Fruit fly (Drosophila melanogaster) whole organism, embryonic: ENCODE results near the gene Adgf-D.

Experiments
- ATbp ChIP-seq: fragments of 200-800 bp; sonication (Bioruptor generic); optimal IDR thresholded peaks from 2 replicates; lab custom pipeline; 2017; ENCODE audit warnings: missing biosample characterization, mild to moderate bottlenecking, missing genetic modification characterization, missing genetic modification reagents
- Aef1 ChIP-seq: fragments of 200-800 bp; sonication (Bioruptor generic); IDR thresholded peaks from 3 replicates; pipeline ENCODE4 v1.3.6; 2022; ENCODE audit warnings: missing biosample characterization, missing genetic modification characterization
- Atf-2 ChIP-seq: fragments of 200-800 bp; sonication (Bioruptor generic); optimal IDR thresholded peaks from 2 replicates; lab custom pipeline; 2016; ENCODE audit warnings: missing biosample characterization, missing genetic modification characterization
- BEAF-32 ChIP-seq: fragments of 200-800 bp; sonication (Bioruptor generic); optimal IDR thresholded peaks from 3 replicates; lab custom pipeline; 2017; ENCODE audit warnings: missing biosample characterization, missing genetic modification characterization, mild to moderate bottlenecking, moderate library complexity, missing genetic modification reagents
- CG11456 ChIP-seq: fragments of 200-800 bp; sonication (Bioruptor generic); IDR thresholded peaks from 3 replicates; pipeline ENCODE4 v1.3.6; 2022; ENCODE audit warnings: missing biosample characterization, missing genetic modification characterization
- CG12236 ChIP-seq: fragments of 200-800 bp; sonication (Bioruptor generic); optimal IDR thresholded peaks from 2 replicates; lab custom pipeline; 2016; ENCODE audit warnings: missing biosample characterization, missing genetic modification characterization
- CG14667 ChIP-seq: fragments of 200-800 bp; sonication (Bioruptor generic); IDR thresholded peaks from 2 replicates; pipeline ENCODE4 v1.3.6; 2022; ENCODE audit warnings: missing biosample characterization, missing genetic modification characterization
- CG1529 ChIP-seq: fragments of 200-800 bp; sonication (Bioruptor generic); optimal IDR thresholded peaks from 3 replicates; lab custom pipeline; 2018; ENCODE audit warnings: missing biosample characterization, missing genetic modification characterization
- CG3163 ChIP-seq: fragments of 200-800 bp; sonication (Bioruptor generic); optimal IDR thresholded peaks from 3 replicates; lab custom pipeline; 2016; ENCODE audit warnings: missing biosample characterization, missing genetic modification characterization
- CG32532 ChIP-seq: fragments of 200-800 bp; sonication (Bioruptor generic); IDR thresholded peaks from 2 replicates; pipeline ENCODE4 v1.3.6; 2022; ENCODE audit warnings: missing biosample characterization, missing genetic modification characterization
- CG3847 ChIP-seq: fragments of 200-800 bp; sonication (Bioruptor generic); IDR thresholded peaks from 2 replicates; pipeline ENCODE4 v1.3.6; 2022; ENCODE audit warnings: missing biosample characterization, missing genetic modification characterization
- CG42726 ChIP-seq: fragments of 200-800 bp; sonication (Bioruptor generic); IDR thresholded peaks from 2 replicates; pipeline ENCODE4 v1.3.6; 2022; ENCODE audit warnings: missing biosample characterization, missing genetic modification characterization; ENCODE audit not compliant: partially characterized antibody
- CG6175 ChIP-seq: fragments of 200-800 bp; sonication (Bioruptor generic); IDR thresholded peaks from 3 replicates; pipeline ENCODE4 v1.3.6; 2022; ENCODE audit warnings: missing biosample characterization, missing genetic modification characterization
- CG7786 ChIP-seq: fragments of 200-800 bp; sonication (Bioruptor generic); optimal IDR thresholded peaks from 2 replicates; lab custom pipeline; 2016; ENCODE audit warnings: missing biosample characterization, missing genetic modification characterization
- Deaf1 ChIP-seq: fragments of 200-800 bp; optimal IDR thresholded peaks from 3 replicates; lab custom pipeline; 2019; ENCODE audit warnings: missing biosample characterization, mild to moderate bottlenecking, missing genetic modification characterization, moderate library complexity
- Dfd ChIP-seq, 2 experiments: fragments of >200 bp; optimal IDR thresholded peaks; 2 replicates each; lab custom pipeline; 2017; ENCODE audit warnings: missing biosample characterization in 2 of 2, missing genetic modification characterization in 2 of 2
- Dref ChIP-seq: fragments of 200-800 bp; sonication (Bioruptor generic); IDR thresholded peaks from 2 replicates; pipeline ENCODE4 v1.3.6; 2022; ENCODE audit warnings: missing biosample characterization, missing genetic modification characterization
- E2f1 ChIP-seq: fragments of 200-800 bp; sonication (Bioruptor generic); IDR thresholded peaks from 2 replicates; pipeline ENCODE4 v1.3.6; 2022; ENCODE audit warnings: missing biosample characterization, missing genetic modification characterization
- ERR ChIP-seq: fragments of 200-800 bp; sonication (Bioruptor generic); optimal IDR thresholded peaks from 2 replicates; lab custom pipeline; 2016; ENCODE audit warnings: missing biosample characterization, missing genetic modification characterization
- Gsc ChIP-seq: fragments of 200-800 bp; sonication (Bioruptor generic); IDR thresholded peaks from 2 replicates; pipeline ENCODE4 v1.3.6; 2022; ENCODE audit warnings: missing biosample characterization, missing genetic modification characterization
- HLH54F ChIP-seq: fragments of 200-800 bp; sonication (Bioruptor generic); optimal IDR thresholded peaks from 3 replicates; lab custom pipeline; 2016; ENCODE audit warnings: missing biosample characterization, missing genetic modification characterization
- HLHmδ ChIP-seq: fragments of 200-800 bp; sonication (Bioruptor generic); optimal IDR thresholded peaks from 2 replicates; lab custom pipeline; 2018; ENCODE audit warnings: missing biosample characterization, mild to moderate bottlenecking, missing genetic modification characterization, moderate library complexity
- Hsf ChIP-seq: fragments of 200-800 bp; sonication (Bioruptor generic); optimal IDR thresholded peaks from 3 replicates; lab custom pipeline; 2016; ENCODE audit warnings: missing biosample characterization, missing genetic modification characterization
- NfI ChIP-seq: fragments of 200-800 bp; sonication (Bioruptor generic); optimal IDR thresholded peaks from 3 replicates; lab custom pipeline; 2018; ENCODE audit warnings: missing biosample characterization, mild to moderate bottlenecking, missing genetic modification characterization, moderate library complexity
- Pdp1 ChIP-seq, 2 experiments: fragments of 200-800 bp; sonication (Bioruptor generic); optimal IDR thresholded peaks; 3 replicates each; lab custom pipeline; 2016; ENCODE audit warnings: missing biosample characterization in 2 of 2, missing genetic modification characterization in 2 of 2, mild to moderate bottlenecking in 1 of 2, moderate library complexity in 1 of 2
- Rx ChIP-seq: fragments of 200-800 bp; sonication (Bioruptor generic); IDR thresholded peaks from 2 replicates; pipeline ENCODE4 v1.3.6; 2022; ENCODE audit warnings: missing biosample characterization, missing genetic modification characterization
- Side ChIP-seq: fragments of 200-800 bp; sonication (Bioruptor generic); optimal IDR thresholded peaks from 2 replicates; lab custom pipeline; 2016; ENCODE audit warnings: missing biosample characterization, missing genetic modification characterization
- Sin3A ChIP-seq: fragments of >200 bp; optimal IDR thresholded peaks from 2 replicates; lab custom pipeline; 2018
- bcd ChIP-seq: fragments of 200-800 bp; sonication (Bioruptor generic); optimal IDR thresholded peaks from 2 replicates; lab custom pipeline; 2017; ENCODE audit warnings: missing biosample characterization, mild to moderate bottlenecking, missing genetic modification characterization
- da ChIP-seq: fragments of 200-800 bp; sonication (Bioruptor generic); optimal IDR thresholded peaks from 2 replicates; lab custom pipeline; 2016; ENCODE audit warnings: missing biosample characterization, missing genetic modification characterization
- dpn ChIP-seq, 2 experiments: fragments of 200-800 bp; sonication (Bioruptor generic); optimal IDR thresholded peaks; 3 replicates each; lab custom pipeline; 2016; ENCODE audit warnings: missing biosample characterization in 2 of 2, missing genetic modification characterization in 2 of 2
- gfzf ChIP-seq: fragments of 200-800 bp; sonication (Bioruptor generic); optimal IDR thresholded peaks from 2 replicates; lab custom pipeline; 2016; ENCODE audit warnings: missing biosample characterization, mild to moderate bottlenecking, missing genetic modification characterization, moderate library complexity
- gro ChIP-seq: fragments of 200-800 bp; sonication (Bioruptor generic); optimal IDR thresholded peaks from 2 replicates; lab custom pipeline; 2016; ENCODE audit warnings: missing biosample characterization, missing genetic modification characterization
- gsb ChIP-seq: fragments of 200-800 bp; sonication (Bioruptor generic); IDR thresholded peaks from 2 replicates; pipeline ENCODE4 v1.3.6; 2022; ENCODE audit warnings: missing biosample characterization, missing genetic modification characterization
- h ChIP-seq: fragments of >200 bp; optimal IDR thresholded peaks from 2 replicates; lab custom pipeline; 2017
- jing ChIP-seq: fragments of 200-800 bp; sonication (Bioruptor generic); optimal IDR thresholded peaks from 2 replicates; lab custom pipeline; 2018; ENCODE audit warnings: missing biosample characterization, mild to moderate bottlenecking, missing genetic modification characterization
- jumu ChIP-seq: fragments of 200-800 bp; sonication (Bioruptor generic); optimal IDR thresholded peaks from 3 replicates; lab custom pipeline; 2016; ENCODE audit warnings: missing biosample characterization, missing genetic modification characterization
- klu ChIP-seq: fragments of 200-800 bp; sonication (Bioruptor generic); IDR thresholded peaks from 2 replicates; pipeline ENCODE4 v1.3.6; 2022; ENCODE audit warnings: missing biosample characterization, missing genetic modification characterization
- maf-S ChIP-seq: fragments of 200-800 bp; sonication (Bioruptor generic); optimal IDR thresholded peaks from 2 replicates; lab custom pipeline; 2016; ENCODE audit warnings: missing biosample characterization, missing genetic modification characterization
- otp ChIP-seq: fragments of 200-800 bp; sonication (Bioruptor generic); IDR thresholded peaks from 3 replicates; pipeline ENCODE4, ENCODE4 v1.3.6; 2022; ENCODE audit warnings: missing biosample characterization, missing genetic modification characterization
- pfk ChIP-seq: fragments of 200-800 bp; sonication (Bioruptor generic); optimal IDR thresholded peaks from 2 replicates; lab custom pipeline; 2018; ENCODE audit warnings: missing biosample characterization, mild to moderate bottlenecking, missing genetic modification characterization, moderate library complexity
- pita ChIP-seq: fragments of 200-800 bp; sonication (Bioruptor generic); optimal IDR thresholded peaks from 2 replicates; lab custom pipeline; 2017; ENCODE audit warnings: missing biosample characterization, mild to moderate bottlenecking, missing genetic modification characterization
- prd ChIP-seq, 3 experiments: fragments of >200 bp in 2 of 3; fragments of 200-800 bp in 1 of 3; sonication (Bioruptor generic) in 1 of 3; optimal IDR thresholded peaks in 2 of 3; IDR thresholded peaks in 1 of 3; 2 replicates in 2 of 3; 3 replicates in 1 of 3; pipeline versions ENCODE4 v1.3.6 to Lab custom; 2017 to 2022; ENCODE audit warnings: missing biosample characterization in 1 of 3, missing genetic modification characterization in 1 of 3
- salm ChIP-seq: fragments of 200-800 bp; sonication (Bioruptor generic); optimal IDR thresholded peaks from 2 replicates; lab custom pipeline; 2018; ENCODE audit warnings: missing biosample characterization, mild to moderate bottlenecking, missing genetic modification characterization
- sens ChIP-seq: fragments of 200-800 bp; sonication (Bioruptor generic); peaks from one replicate; lab custom pipeline; 2016; ENCODE audit warnings: missing biosample characterization, missing genetic modification characterization
- sna ChIP-seq: fragments of 200-800 bp; sonication (Bioruptor generic); IDR thresholded peaks from 2 replicates; pipeline ENCODE4 v1.3.6; 2022; ENCODE audit warnings: missing biosample characterization, missing genetic modification characterization; ENCODE audit not compliant: partially characterized antibody
- tio ChIP-seq: fragments of 200-800 bp; sonication (Bioruptor generic); optimal IDR thresholded peaks from 2 replicates; lab custom pipeline; 2017; ENCODE audit warnings: missing biosample characterization, missing genetic modification characterization, inconsistent platforms
- trh ChIP-seq: fragments of 200-800 bp; sonication (Bioruptor generic); optimal IDR thresholded peaks from 2 replicates; lab custom pipeline; 2016; ENCODE audit warnings: missing biosample characterization, missing genetic modification characterization
- twi ChIP-seq: fragments of 200-800 bp; optimal IDR thresholded peaks from 2 replicates; lab custom pipeline; 2019; ENCODE audit warnings: missing biosample characterization, mild to moderate bottlenecking, missing genetic modification characterization, moderate library complexity
- vvl ChIP-seq: fragments of 200-800 bp; sonication (Bioruptor generic); IDR thresholded peaks from 2 replicates; pipeline ENCODE4 v1.3.6; 2022; ENCODE audit warnings: missing biosample characterization, missing genetic modification characterization

Gene Adgf-D

dm6 chr3R:13676137-13677086 lies 28.8 kb downstream of the Adgf-D start, which contains the start of the genes Lkb1 and CG9588 (continued):
- TF ChIP-seq HLH54F (GFP tag; lab: Kevin White, UChicago) (peak; percentile 68), CG42726 (no peak), Pdp1 (GFP tag; optimal IDR thresholded peaks at IDR 0.05; lab: Kevin White, UChicago) (peak; percentile 38 to 41), Dref (GFP tag; lab: Robert Waterston, UW) (no peak), gsb (GFP tag; lab: Robert Waterston, UW) (peak; percentile 70), ATbp (no peak), Rx (GFP tag; lab: Robert Waterston, UW) (peak; percentile 87), CG7786 (GFP tag; lab: Kevin White, UChicago) (peak; percentile 70), trh (GFP tag; lab: Kevin White, UChicago) (peak; percentile 56), gro (GFP tag; lab: Kevin White, UChicago) (peak; percentile 47), twi (tag; lab: Kevin White, UChicago) (no peak), CG3847 (GFP tag; lab: Robert Waterston, UW) (peak; percentile 54), CG1529 (GFP tag; lab: Kevin White, UChicago) (no peak), sens (GFP tag; lab: Kevin White, UChicago) (peak; percentile 89), Dfd (GFP tag; optimal IDR thresholded peaks at IDR 0.05; lab: Kevin White, UChicago) (no peak), ERR (peak; percentile 17), maf-S (GFP tag; lab: Kevin White, UChicago) (peak; percentile 26), Side (GFP tag; lab: Kevin White, UChicago) (peak; percentile 53), jumu (GFP tag; lab: Kevin White, UChicago) (peak; percentile 52), vvl (GFP tag; lab: Robert Waterston, UW) (peak; percentile 87), CG6175 (peak; percentile 57; the same call in 1 of the 3 replicates), CG12236 (no peak), sna (GFP tag; lab: Robert Waterston, UW) (no peak), tio (no peak), bcd (GFP tag; lab: Kevin White, UChicago) (peak; percentile 60), pita (GFP tag; lab: Kevin White, UChicago) (no peak), pfk (GFP tag; lab: Kevin White, UChicago) (no peak), E2f1 (peak; percentile 73), CG3163 (GFP tag; lab: Kevin White, UChicago) (no peak), CG32532 (peak; percentile 81), Atf-2 (GFP tag; lab: Kevin White, UChicago) (peak; percentile 35), Deaf1 (tag; lab: Kevin White, UChicago) (no peak), HLHmδ (GFP tag; lab: Kevin White, UChicago) (no peak), dpn (GFP tag; optimal IDR thresholded peaks at IDR 0.05; lab: Kevin White, UChicago) (peak; percentile 41 to 60), Gsc (peak; percentile 56), otp (GFP tag; lab: Robert Waterston, UW) (peak; percentile 77), Sin3A (lab: Kevin White, UChicago) (peak; percentile 33), h (no peak), NfI (GFP tag; lab: Kevin White, UChicago) (peak; percentile 38), da (GFP tag; lab: Kevin White, UChicago) (no peak), Aef1 (GFP tag; lab: Robert Waterston, UW) (peak; percentile 65), salm (tag; lab: Kevin White, UChicago) (no peak), klu (GFP tag; lab: Robert Waterston, UW) (peak; percentile 25; the same call in 1 of the 2 replicates), BEAF-32 (peak; percentile 18), gfzf (GFP tag; lab: Kevin White, UChicago) (peak; percentile 86), prd (optimal IDR thresholded peaks at IDR 0.05; lab: Kevin White, UChicago) (no peak), prd (GFP tag; IDR thresholded peaks at IDR 0.05; lab: Robert Waterston, UW) (peak; percentile 89), Hsf (peak; percentile 56), CG14667 (peak; percentile 81), jing (GFP tag; lab: Kevin White, UChicago) (peak; percentile 27), CG11456 (peak; percentile 90)
